Fruit fly (Drosophila melanogaster) whole organism: ENCODE results near the gene eIF2beta.

ENCODE experiments used
- CG8478 ChIP-seq: fragments of >200 bp; optimal IDR thresholded peaks from 2 replicates; lab custom pipeline; 2018; ENCODE audit warnings: inconsistent platforms
- psq ChIP-seq: fragments of >200 bp; optimal IDR thresholded peaks from 2 replicates; lab custom pipeline; 2017

DNA sequence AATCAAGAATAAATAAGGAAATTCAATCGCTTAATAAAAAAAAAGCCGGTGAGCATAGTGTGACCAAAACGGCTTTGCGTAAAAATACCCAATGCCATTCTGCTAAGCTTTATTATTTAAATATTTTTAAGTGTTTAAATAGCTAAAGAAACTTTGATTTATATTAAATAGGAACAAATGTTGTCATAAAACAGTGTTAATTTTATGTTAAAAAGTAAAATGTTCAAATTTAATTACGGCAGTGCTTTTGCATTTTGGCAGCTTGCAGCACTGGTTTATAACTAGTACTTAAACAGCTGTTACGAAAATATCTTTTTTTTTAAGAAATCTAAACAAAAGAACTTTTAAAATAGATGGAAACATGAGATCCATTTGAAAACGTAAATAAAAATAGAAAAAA is 25.3 kb downstream of the eIF2beta start, which contains the start of the genes CG10638 and CG10681:
- TF ChIP-seq CG8478 (lab: Kevin White, UChicago) (no peak), psq (lab: Kevin White, UChicago) (no peak)
